Fruit fly (Drosophila melanogaster) whole organism, embryonic: ENCODE results near the gene Glut4EF.

Experiments used
- B-H2 ChIP-seq: fragments of 200-800 bp; sonication (Bioruptor generic); optimal IDR thresholded peaks from 2 replicates; lab custom pipeline; 2018; ENCODE audit warnings: missing biosample characterization, mild to moderate bottlenecking, missing genetic modification characterization
- BEAF-32 ChIP-seq: fragments of 200-800 bp; sonication (Bioruptor generic); optimal IDR thresholded peaks from 3 replicates; lab custom pipeline; 2017; ENCODE audit warnings: missing biosample characterization, missing genetic modification characterization, mild to moderate bottlenecking, moderate library complexity, missing genetic modification reagents
- CG10274 ChIP-seq: fragments of 200-800 bp; sonication (Bioruptor generic); optimal IDR thresholded peaks from 3 replicates; lab custom pipeline; 2017; ENCODE audit warnings: missing biosample characterization, mild to moderate bottlenecking, missing genetic modification characterization
- CG10543 ChIP-seq: fragments of 200-800 bp; sonication (Bioruptor generic); optimal IDR thresholded peaks from 3 replicates; lab custom pipeline; 2017; ENCODE audit warnings: missing biosample characterization, mild to moderate bottlenecking, missing genetic modification characterization, moderate library complexity
- CG12071 ChIP-seq: fragments of 200-800 bp; sonication (Bioruptor generic); optimal IDR thresholded peaks from 3 replicates; lab custom pipeline; 2018; ENCODE audit warnings: missing biosample characterization, mild to moderate bottlenecking, missing genetic modification characterization
- CG12659 ChIP-seq: fragments of 200-800 bp; sonication (Bioruptor generic); optimal IDR thresholded peaks from 3 replicates; lab custom pipeline; 2017; ENCODE audit warnings: mild to moderate bottlenecking, missing biosample characterization, missing genetic modification reagents, missing genetic modification characterization
- CG13287 ChIP-seq: fragments of 200-800 bp; sonication (Bioruptor generic); IDR thresholded peaks from 2 replicates; pipeline ENCODE4 v1.3.6; 2022; ENCODE audit warnings: missing biosample characterization, missing genetic modification characterization; ENCODE audit not compliant: partially characterized antibody
- CG15514 ChIP-seq: fragments of 200-800 bp; sonication (Bioruptor generic); optimal IDR thresholded peaks from 3 replicates; lab custom pipeline; 2017; ENCODE audit warnings: missing biosample characterization, missing genetic modification characterization, mild to moderate bottlenecking, moderate library complexity, missing genetic modification reagents
- CG1602 ChIP-seq: fragments of 200-800 bp; sonication (Bioruptor generic); optimal IDR thresholded peaks from 3 replicates; lab custom pipeline; 2016; ENCODE audit warnings: missing biosample characterization, missing genetic modification characterization
- CG16779 ChIP-seq: fragments of 200-800 bp; sonication (Bioruptor generic); IDR thresholded peaks from 2 replicates; pipeline ENCODE4 v1.3.6; 2022; ENCODE audit warnings: missing biosample characterization, missing genetic modification characterization
- CG1832 ChIP-seq: fragments of 200-800 bp; sonication (Bioruptor generic); optimal IDR thresholded peaks from 2 replicates; lab custom pipeline; 2017; ENCODE audit warnings: missing biosample characterization, mild to moderate bottlenecking, missing genetic modification characterization, inconsistent platforms
- CG3847 ChIP-seq: fragments of 200-800 bp; sonication (Bioruptor generic); IDR thresholded peaks from 2 replicates; pipeline ENCODE4 v1.3.6; 2022; ENCODE audit warnings: missing biosample characterization, missing genetic modification characterization
- CG42726 ChIP-seq: fragments of 200-800 bp; sonication (Bioruptor generic); IDR thresholded peaks from 2 replicates; pipeline ENCODE4 v1.3.6; 2022; ENCODE audit warnings: missing biosample characterization, missing genetic modification characterization; ENCODE audit not compliant: partially characterized antibody
- CG6813 ChIP-seq: fragments of 200-800 bp; sonication (Bioruptor generic); optimal IDR thresholded peaks from 2 replicates; lab custom pipeline; 2017; ENCODE audit warnings: missing biosample characterization, missing genetic modification characterization, mild to moderate bottlenecking, moderate library complexity, missing genetic modification reagents
- CG8478 ChIP-seq: fragments of >200 bp; optimal IDR thresholded peaks from 2 replicates; lab custom pipeline; 2018
- CHES-1-like ChIP-seq: fragments of 200-800 bp; sonication (Bioruptor generic); optimal IDR thresholded peaks from 2 replicates; lab custom pipeline; 2016; ENCODE audit warnings: missing biosample characterization, missing genetic modification characterization
- D19A ChIP-seq: fragments of 200-800 bp; optimal IDR thresholded peaks from 3 replicates; lab custom pipeline; 2019; ENCODE audit warnings: missing biosample characterization, mild to moderate bottlenecking, missing genetic modification characterization, moderate library complexity
- Deaf1 ChIP-seq: fragments of 200-800 bp; optimal IDR thresholded peaks from 3 replicates; lab custom pipeline; 2019; ENCODE audit warnings: missing biosample characterization, mild to moderate bottlenecking, missing genetic modification characterization, moderate library complexity
- E2f1 ChIP-seq: fragments of 200-800 bp; sonication (Bioruptor generic); IDR thresholded peaks from 2 replicates; pipeline ENCODE4 v1.3.6; 2022; ENCODE audit warnings: missing biosample characterization, missing genetic modification characterization
- E2f2 ChIP-seq: fragments of 200-800 bp; sonication (Bioruptor generic); IDR thresholded peaks from 2 replicates; pipeline ENCODE4 v1.3.6; 2022; ENCODE audit warnings: missing biosample characterization, missing genetic modification characterization
- Ets65A ChIP-seq: fragments of 200-800 bp; sonication (Bioruptor generic); peaks from one replicate; lab custom pipeline; 2016; ENCODE audit warnings: missing biosample characterization, missing genetic modification characterization
- Ets97D ChIP-seq: fragments of 200-800 bp; sonication (Bioruptor generic); optimal IDR thresholded peaks from 3 replicates; lab custom pipeline; 2016; ENCODE audit warnings: missing biosample characterization, missing genetic modification characterization
- Hmx ChIP-seq: fragments of 200-800 bp; sonication (Bioruptor generic); optimal IDR thresholded peaks from 2 replicates; lab custom pipeline; 2016; ENCODE audit warnings: missing biosample characterization, missing genetic modification characterization
- NK7.1 ChIP-seq: fragments of 200-800 bp; sonication (Bioruptor generic); optimal IDR thresholded peaks from 3 replicates; lab custom pipeline; 2016; ENCODE audit warnings: missing biosample characterization, missing genetic modification characterization
- Rfx ChIP-seq: fragments of 200-800 bp; sonication (Bioruptor generic); IDR thresholded peaks from 2 replicates; pipeline ENCODE4 v1.3.6; 2022; ENCODE audit warnings: missing biosample characterization, missing genetic modification characterization
- Spps ChIP-seq: fragments of 200-800 bp; sonication (Bioruptor generic); optimal IDR thresholded peaks from 2 replicates; lab custom pipeline; 2018; ENCODE audit warnings: missing biosample characterization, mild to moderate bottlenecking, missing genetic modification characterization
- YL-1 ChIP-seq: fragments of 200-800 bp; sonication (Bioruptor generic); optimal IDR thresholded peaks from 3 replicates; lab custom pipeline; 2017; ENCODE audit warnings: missing biosample characterization, mild to moderate bottlenecking, missing genetic modification characterization
- ara ChIP-seq: fragments of 200-800 bp; sonication (Bioruptor generic); IDR thresholded peaks from 2 replicates; pipeline ENCODE4 v1.3.6; 2022; ENCODE audit warnings: missing biosample characterization, missing genetic modification characterization
- ase ChIP-seq: fragments of 200-800 bp; sonication (Bioruptor generic); IDR thresholded peaks from 3 replicates; pipeline ENCODE4 v1.3.6; 2022; ENCODE audit warnings: missing biosample characterization, missing genetic modification characterization
- ato ChIP-seq: fragments of 200-800 bp; sonication (Bioruptor generic); IDR thresholded peaks from 2 replicates; pipeline ENCODE4 v1.3.6; 2022; ENCODE audit warnings: missing biosample characterization, missing genetic modification characterization; ENCODE audit not compliant: partially characterized antibody
- bcd ChIP-seq: fragments of 200-800 bp; sonication (Bioruptor generic); optimal IDR thresholded peaks from 2 replicates; lab custom pipeline; 2017; ENCODE audit warnings: missing biosample characterization, mild to moderate bottlenecking, missing genetic modification characterization
- corto ChIP-seq: fragments of 200-800 bp; sonication (Bioruptor generic); optimal IDR thresholded peaks from 2 replicates; lab custom pipeline; 2016; ENCODE audit warnings: missing biosample characterization, mild to moderate bottlenecking, missing genetic modification characterization, moderate library complexity
- crc ChIP-seq: fragments of 200-800 bp; sonication (Bioruptor generic); optimal IDR thresholded peaks from 2 replicates; lab custom pipeline; 2016; ENCODE audit warnings: missing biosample characterization, missing genetic modification characterization
- dati ChIP-seq: fragments of 200-800 bp; sonication (Bioruptor generic); IDR thresholded peaks from 2 replicates; pipeline ENCODE4 v1.3.6; 2022; ENCODE audit warnings: missing biosample characterization, missing genetic modification characterization
- esg ChIP-seq: fragments of 200-800 bp; sonication (Bioruptor generic); conservative IDR thresholded peaks from 2 replicates; pipeline ENCODE4 v1.3.6; 2022; ENCODE audit warnings: missing biosample characterization, missing genetic modification characterization
- gfzf ChIP-seq: fragments of 200-800 bp; sonication (Bioruptor generic); optimal IDR thresholded peaks from 2 replicates; lab custom pipeline; 2016; ENCODE audit warnings: missing biosample characterization, mild to moderate bottlenecking, missing genetic modification characterization, moderate library complexity
- grau ChIP-seq: fragments of 200-800 bp; optimal IDR thresholded peaks from 3 replicates; lab custom pipeline; 2019; ENCODE audit warnings: missing biosample characterization, mild to moderate bottlenecking, missing genetic modification characterization, moderate library complexity
- grn ChIP-seq: fragments of 200-800 bp; sonication (Bioruptor generic); optimal IDR thresholded peaks from 3 replicates; lab custom pipeline; 2017; ENCODE audit warnings: missing biosample characterization, missing genetic modification characterization
- gsb ChIP-seq: fragments of 200-800 bp; sonication (Bioruptor generic); IDR thresholded peaks from 2 replicates; pipeline ENCODE4 v1.3.6; 2022; ENCODE audit warnings: missing biosample characterization, missing genetic modification characterization
- inv ChIP-seq: fragments of 200-800 bp; sonication (Bioruptor generic); IDR thresholded peaks from 2 replicates; pipeline ENCODE4 v1.3.6; 2022; ENCODE audit warnings: missing biosample characterization, missing genetic modification characterization; ENCODE audit not compliant: partially characterized antibody
- kni ChIP-seq: fragments of 200-800 bp; sonication (Bioruptor generic); optimal IDR thresholded peaks from 3 replicates; lab custom pipeline; 2017; ENCODE audit warnings: mild to moderate bottlenecking, missing biosample characterization, missing genetic modification reagents, missing genetic modification characterization
- lilli ChIP-seq: fragments of 200-800 bp; sonication (Bioruptor generic); optimal IDR thresholded peaks from 3 replicates; lab custom pipeline; 2016; ENCODE audit warnings: missing biosample characterization, missing genetic modification characterization
- mirr ChIP-seq: fragments of 200-800 bp; sonication (Bioruptor generic); optimal IDR thresholded peaks from 3 replicates; lab custom pipeline; 2018; ENCODE audit warnings: missing biosample characterization, mild to moderate bottlenecking, missing genetic modification characterization
- onecut ChIP-seq: fragments of 200-800 bp; sonication (Bioruptor generic); IDR thresholded peaks from 2 replicates; pipeline ENCODE4 v1.3.6; 2022; ENCODE audit warnings: missing biosample characterization, missing genetic modification characterization
- org-1 ChIP-seq: fragments of 200-800 bp; sonication (Bioruptor generic); optimal IDR thresholded peaks from 2 replicates; lab custom pipeline; 2017; ENCODE audit warnings: missing biosample characterization, missing genetic modification characterization
- pnt ChIP-seq: fragments of 200-800 bp; sonication (Bioruptor generic); optimal IDR thresholded peaks from 3 replicates; lab custom pipeline; 2016; ENCODE audit warnings: missing biosample characterization, missing genetic modification characterization
- sens ChIP-seq: fragments of 200-800 bp; sonication (Bioruptor generic); peaks from one replicate; lab custom pipeline; 2016; ENCODE audit warnings: missing biosample characterization, missing genetic modification characterization
- trh ChIP-seq: fragments of 200-800 bp; sonication (Bioruptor generic); optimal IDR thresholded peaks from 2 replicates; lab custom pipeline; 2016; ENCODE audit warnings: missing biosample characterization, missing genetic modification characterization
- unc-4 ChIP-seq: fragments of 200-800 bp; sonication (Bioruptor generic); IDR thresholded peaks from 2 replicates; pipeline ENCODE4 v1.3.6; 2022; ENCODE audit warnings: missing biosample characterization, missing genetic modification characterization; ENCODE audit not compliant: partially characterized antibody
- yki ChIP-seq: fragments of >200 bp; optimal IDR thresholded peaks from 3 replicates; lab custom pipeline; 2018
- zen ChIP-seq: fragments of 200-800 bp; sonication (Bioruptor generic); optimal IDR thresholded peaks from 3 replicates; lab custom pipeline; 2018; ENCODE audit warnings: missing biosample characterization, mild to moderate bottlenecking, missing genetic modification characterization, moderate library complexity

Gene Glut4EF

DNA sequence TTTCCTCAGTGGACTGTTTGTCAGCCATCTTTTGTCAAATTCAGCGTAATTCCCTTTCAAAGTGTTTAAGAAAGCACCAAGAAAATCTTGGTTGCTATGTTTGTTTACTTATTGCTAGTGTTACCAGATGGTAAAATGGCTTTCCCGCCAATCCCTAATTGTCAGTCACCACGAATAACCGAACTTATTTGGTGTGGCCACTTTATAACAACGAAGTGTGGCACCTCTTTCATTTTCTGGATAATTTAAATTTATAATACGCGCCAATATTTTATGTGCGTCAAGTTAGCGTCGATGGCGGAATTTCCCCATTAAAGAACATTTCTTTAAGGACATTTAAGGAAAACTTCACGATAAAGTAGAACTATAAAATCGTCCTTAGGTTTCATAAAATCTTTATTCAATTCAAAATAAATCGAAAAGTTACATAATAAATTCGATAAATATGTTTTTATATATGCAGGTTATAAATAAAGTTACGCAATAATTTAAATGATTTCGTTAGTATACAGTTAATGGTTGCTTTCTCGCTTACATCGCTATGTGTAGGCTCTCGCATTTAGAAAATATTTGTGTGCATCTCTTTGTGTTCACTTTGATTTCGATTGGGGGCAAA lies 126.8 kb downstream of the Glut4EF start, which contains the start of gene CG5359 (continued):
- peak; percentile 95 for TF ChIP-seq E2f2
- no peak for TF ChIP-seq CG1832 (GFP tag; lab: Kevin White, UChicago)
- TF ChIP-seq CG13287 = peak; percentile 28; the same call in 1 of the 2 replicates
- no peak for TF ChIP-seq NK7.1 (GFP tag; lab: Kevin White, UChicago)
- peak; percentile 73 for TF ChIP-seq Ets97D
- TF ChIP-seq dati (GFP tag; lab: Robert Waterston, UW) = no peak
- TF ChIP-seq CG12659 = no peak
- TF ChIP-seq CG3847 (GFP tag; lab: Robert Waterston, UW) = peak; percentile 22; the same call in 1 of the 2 replicates
- no peak for TF ChIP-seq grau
- TF ChIP-seq YL-1 = peak; percentile 37
- no peak for TF ChIP-seq CG42726 (GFP tag; lab: Robert Waterston, UW)
- no peak for TF ChIP-seq CG6813
- no peak for TF ChIP-seq ase (GFP tag; lab: Robert Waterston, UW)
- no peak for TF ChIP-seq trh (GFP tag; lab: Kevin White, UChicago)
- no peak for TF ChIP-seq crc (GFP tag; lab: Kevin White, UChicago)
- TF ChIP-seq pnt (GFP tag; lab: Kevin White, UChicago) = no peak
- no peak for TF ChIP-seq ara (GFP tag; lab: Robert Waterston, UW)
- no peak for TF ChIP-seq CG8478
- no peak for TF ChIP-seq CG10274 (GFP tag; lab: Kevin White, UChicago)
- no peak for TF ChIP-seq grn (GFP tag; lab: Kevin White, UChicago)
- TF ChIP-seq BEAF-32 (GFP tag; lab: Kevin White, UChicago) = peak; percentile 42
- TF ChIP-seq CG15514 (GFP tag; lab: Kevin White, UChicago) = peak; percentile 58
- TF ChIP-seq yki (lab: Kevin White, UChicago) = no peak
- no peak for TF ChIP-seq org-1 (GFP tag; lab: Kevin White, UChicago)
- TF ChIP-seq inv (GFP tag; lab: Robert Waterston, UW) = no peak
- no peak for TF ChIP-seq CG12071 (GFP tag; lab: Kevin White, UChicago)
- no peak for TF ChIP-seq corto (GFP tag; lab: Kevin White, UChicago)
- TF ChIP-seq Ets65A (GFP tag; lab: Kevin White, UChicago) = peak; percentile 48
- no peak for TF ChIP-seq mirr
- peak; percentile 77 for TF ChIP-seq gfzf (GFP tag; lab: Kevin White, UChicago)
- TF ChIP-seq esg (GFP tag; lab: Robert Waterston, UW) = no peak
- no peak for TF ChIP-seq bcd (GFP tag; lab: Kevin White, UChicago)
- no peak for TF ChIP-seq lilli (GFP tag; lab: Kevin White, UChicago)
- peak; percentile 16 for TF ChIP-seq zen (tag; lab: Kevin White, UChicago)
- TF ChIP-seq Spps (tag; lab: Kevin White, UChicago) = no peak
- no peak for TF ChIP-seq Hmx (GFP tag; lab: Kevin White, UChicago)
- peak; percentile 92 for TF ChIP-seq E2f1 (GFP tag; lab: Robert Waterston, UW)
- no peak for TF ChIP-seq B-H2 (GFP tag; lab: Kevin White, UChicago)
- no peak for TF ChIP-seq CG1602 (GFP tag; lab: Kevin White, UChicago)
- no peak for TF ChIP-seq onecut (GFP tag; lab: Robert Waterston, UW)
- TF ChIP-seq ato (GFP tag; lab: Robert Waterston, UW) = no peak
- TF ChIP-seq unc-4 (GFP tag; lab: Robert Waterston, UW) = no peak
- peak; percentile 56 for TF ChIP-seq CHES-1-like
- no peak for TF ChIP-seq Deaf1 (tag; lab: Kevin White, UChicago)
- TF ChIP-seq gsb (GFP tag; lab: Robert Waterston, UW) = no peak
- peak; percentile 21; the same call in 1 of the 2 replicates for TF ChIP-seq Rfx (GFP tag; lab: Robert Waterston, UW)
- no peak for TF ChIP-seq CG16779
- TF ChIP-seq sens (GFP tag; lab: Kevin White, UChicago) = peak; percentile 37
- no peak for TF ChIP-seq kni (GFP tag; lab: Kevin White, UChicago)
- TF ChIP-seq D19A = no peak
- no peak for TF ChIP-seq CG10543 (GFP tag; lab: Kevin White, UChicago)
